Fruit fly (Drosophila melanogaster): ENCODE results near the gene CG6974.

Gene CG6974

dm6 chr3R:15089250-15089921, 10.3 kb upstream of the CG6974 start (continued):
- TF ChIP-seq CG31388 (GFP tag; optimal IDR thresholded peaks at IDR 0.05) (no peak), CG17359 (tag; optimal IDR thresholded peaks at IDR 0.05) (peak; percentile 27), NC2α (GFP tag; optimal IDR thresholded peaks at IDR 0.05) (no peak), CG6854 (GFP tag; optimal IDR thresholded peaks at IDR 0.05) (peak; percentile 60), ems (GFP tag; optimal IDR thresholded peaks at IDR 0.05) (no peak), mirr (GFP tag; optimal IDR thresholded peaks at IDR 0.05) (peak; percentile 92), wdn (GFP tag; IDR thresholded peaks at IDR 0.05) (no peak), CG12219 (GFP tag; optimal IDR thresholded peaks at IDR 0.05) (peak; percentile 11), Eip74EF (GFP tag; optimal IDR thresholded peaks at IDR 0.05) (peak in 1 of 2 experiments; percentile 54), CG12769 (tag; optimal IDR thresholded peaks at IDR 0.05) (peak; percentile 24), CG8359 (GFP tag; optimal IDR thresholded peaks at IDR 0.05; ENCODE audit: borderline replicate concordance) (no peak), MTF-1 (GFP tag; optimal IDR thresholded peaks at IDR 0.05; ENCODE audit: borderline replicate concordance) (peak; percentile 59), D (optimal IDR thresholded peaks at IDR 0.05) (no peak), D (GFP tag; optimal IDR thresholded peaks at IDR 0.05) (peak; percentile 35), CG6813 (GFP tag; optimal IDR thresholded peaks at IDR 0.05) (peak; percentile 73), zf30C (GFP tag; optimal IDR thresholded peaks at IDR 0.05) (no peak), CG13287 (GFP tag; IDR thresholded peaks at IDR 0.05; ENCODE audit: partially characterized antibody) (no peak), Pdp1 (GFP tag; optimal IDR thresholded peaks at IDR 0.05) (peak; percentile 29 to 68), CG34376 (GFP tag; optimal IDR thresholded peaks at IDR 0.05) (peak; percentile 59), Dek (tag; optimal IDR thresholded peaks at IDR 0.05) (no peak), CG11398 (GFP tag; optimal IDR thresholded peaks at IDR 0.05) (peak; percentile 9), fd96Cb (tag; optimal IDR thresholded peaks at IDR 0.05) (no peak), az2 (GFP tag; optimal IDR thresholded peaks at IDR 0.05) (no peak), dmrt11E (tag; optimal IDR thresholded peaks at IDR 0.05) (peak; percentile 56), Opbp (GFP tag; IDR thresholded peaks at IDR 0.05; ENCODE audit: partially characterized antibody) (no peak)

- no peak for TF ChIP-seq lbe (GFP tag; optimal IDR thresholded peaks at IDR 0.05)
- peak; percentile 17 for TF ChIP-seq D19B (GFP tag; optimal IDR thresholded peaks at IDR 0.05)
- no peak for TF ChIP-seq unc-4 (GFP tag; IDR thresholded peaks at IDR 0.05; ENCODE audit: partially characterized antibody)
- peak; percentile 6 for TF ChIP-seq CG15601 (tag; optimal IDR thresholded peaks at IDR 0.05)
Observed at dm6 chr3R:15088258-15088657, 9.2 kb upstream of the CG6974 start.

dm6 chr3R:15087606-15088193, 8.6 kb upstream of the CG6974 start:
- peak; percentile 82; the same call in 2 of the 3 replicates for TF ChIP-seq zfh1 (GFP tag; IDR thresholded peaks at IDR 0.05)
- TF ChIP-seq CG4854 (GFP tag; optimal IDR thresholded peaks at IDR 0.05): peak; percentile 58
- TF ChIP-seq Lpt (GFP tag; optimal IDR thresholded peaks at IDR 0.05): no peak
- TF ChIP-seq CG15479 (GFP tag; optimal IDR thresholded peaks at IDR 0.05): no peak
- no peak for TF ChIP-seq bigmax (GFP tag; optimal IDR thresholded peaks at IDR 0.05)
- peak; percentile 85 for TF ChIP-seq NK7.1 (GFP tag; optimal IDR thresholded peaks at IDR 0.05)
- TF ChIP-seq btn (GFP tag; optimal IDR thresholded peaks at IDR 0.05): peak; percentile 75
- TF ChIP-seq Nf-YC (tag; optimal IDR thresholded peaks at IDR 0.05): peak; percentile 47
- TF ChIP-seq Kr (GFP tag; optimal IDR thresholded peaks at IDR 0.05): no peak
- TF ChIP-seq so (GFP tag; IDR thresholded peaks at IDR 0.05): peak; percentile 93
- TF ChIP-seq CG9876 (GFP tag; optimal IDR thresholded peaks at IDR 0.05): peak; percentile 67
- peak; percentile 82 for TF ChIP-seq fd3F (GFP tag; optimal IDR thresholded peaks at IDR 0.05)
- TF ChIP-seq eyg (GFP tag; optimal IDR thresholded peaks at IDR 0.05): peak; percentile 81
- TF ChIP-seq CG3163 (GFP tag; optimal IDR thresholded peaks at IDR 0.05): peak; percentile 63
- peak; percentile 62 for TF ChIP-seq scrt (GFP tag; optimal IDR thresholded peaks at IDR 0.05)
- TF ChIP-seq Asciz (GFP tag; optimal IDR thresholded peaks at IDR 0.05): peak; percentile 81
- TF ChIP-seq CG4820 (GFP tag; optimal IDR thresholded peaks at IDR 0.05): peak; percentile 88
- peak; percentile 53 for TF ChIP-seq grn (GFP tag; optimal IDR thresholded peaks at IDR 0.05)

All from whole organism, embryonic.